Worm (Caenorhabditis elegans): ENCODE data around the gene sqv-2.

DNA sequence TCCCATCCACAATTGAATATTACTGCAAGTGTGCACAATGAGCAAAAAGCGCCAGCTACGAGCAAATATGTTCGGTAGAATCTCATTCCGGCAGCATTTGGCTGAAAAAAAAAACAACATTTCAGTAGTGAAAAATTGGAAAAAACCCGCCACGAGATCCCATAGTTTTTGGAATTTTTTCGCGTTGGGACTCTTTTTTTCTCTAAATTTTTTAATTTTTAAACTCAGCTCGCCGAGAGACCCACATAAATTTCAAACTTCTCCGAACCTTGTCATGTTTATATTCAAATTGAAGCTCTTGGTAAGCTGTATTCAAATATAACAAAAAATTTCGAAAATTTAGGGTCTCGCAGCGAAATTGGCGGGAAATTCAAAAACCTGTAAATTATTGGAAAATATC lies at the start of gene sqv-2:
- no peak for TF ChIP-seq sea-1 (GFP tag; conservative IDR thresholded peaks at IDR 0.05)
- TF ChIP-seq pes-1 (GFP tag; IDR thresholded peaks at IDR 0.05), result no peak
- TF ChIP-seq ama-1 (optimal IDR thresholded peaks at IDR 0.05), result no peak
- TF ChIP-seq hnd-1 (tag; optimal IDR thresholded peaks at IDR 0.05), result no peak
